Worm (Caenorhabditis elegans): ENCODE data around the gene fbxa-209.

DNA sequence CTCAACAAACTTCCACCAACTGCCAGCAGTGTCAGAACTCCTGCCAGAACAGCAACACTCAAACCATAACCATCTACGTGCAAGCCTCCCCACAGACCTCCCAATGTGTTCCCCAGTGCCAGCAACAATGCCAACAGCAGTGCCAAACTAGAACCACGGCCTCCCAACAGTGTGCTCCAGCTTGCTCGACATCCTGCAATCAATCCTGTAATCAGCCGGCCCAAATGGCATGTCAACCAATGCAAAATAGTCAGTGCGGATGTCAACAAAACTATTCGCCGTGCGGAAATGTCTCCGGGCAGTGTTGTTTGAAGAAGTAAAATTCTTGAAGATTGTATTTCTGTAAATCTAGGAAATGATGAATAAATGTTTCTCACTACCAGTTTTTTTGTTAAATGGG is 39.9 kb upstream of the fbxa-209 start:
- TF ChIP-seq pha-2 (tag; optimal IDR thresholded peaks at IDR 0.05): no peak
- no peak for TF ChIP-seq zip-5 (tag; optimal IDR thresholded peaks at IDR 0.05)
- no peak for TF ChIP-seq tbx-2 (tag; optimal IDR thresholded peaks at IDR 0.05)
- TF ChIP-seq fax-1 (tag; optimal IDR thresholded peaks at IDR 0.05): no peak
- TF ChIP-seq unc-55 (GFP tag; optimal IDR thresholded peaks at IDR 0.05): no peak
- no peak for TF ChIP-seq nfya-1 (tag; optimal IDR thresholded peaks at IDR 0.05)
- no peak for TF ChIP-seq unc-86 (tag; optimal IDR thresholded peaks at IDR 0.05)
